Worm (Caenorhabditis elegans): ENCODE data around the gene Y75B12B.10.

Y75B12B.10 gene

DNA sequence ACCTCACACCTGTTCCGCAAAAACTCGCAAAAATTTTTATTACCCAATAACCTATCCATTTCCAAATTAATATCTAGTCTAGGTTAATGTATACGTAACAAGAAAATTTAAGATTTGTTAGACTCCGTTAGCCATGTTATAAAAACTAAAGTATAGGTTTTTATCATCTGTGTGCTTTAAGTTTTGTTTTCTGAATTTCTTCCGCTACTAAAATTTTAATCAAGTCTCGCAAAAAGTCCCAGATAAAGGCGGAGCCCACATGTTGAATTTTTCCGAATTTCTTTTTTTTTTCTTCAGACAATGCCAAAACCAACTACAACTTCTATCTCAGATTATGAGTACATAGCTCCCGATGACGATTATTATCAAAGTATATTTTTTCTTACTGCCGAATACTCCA is 32.3 kb downstream of the Y75B12B.10 start, which contains the start of gene srw-13:
Gene srw-13 (plus strand): TSS at position 301 of the 400 bp plus-strand sequence.
- TF ChIP-seq lir-3 (tag; optimal IDR thresholded peaks at IDR 0.05) (no peak), aha-1 (tag) (peak; percentile 29)

DNA sequence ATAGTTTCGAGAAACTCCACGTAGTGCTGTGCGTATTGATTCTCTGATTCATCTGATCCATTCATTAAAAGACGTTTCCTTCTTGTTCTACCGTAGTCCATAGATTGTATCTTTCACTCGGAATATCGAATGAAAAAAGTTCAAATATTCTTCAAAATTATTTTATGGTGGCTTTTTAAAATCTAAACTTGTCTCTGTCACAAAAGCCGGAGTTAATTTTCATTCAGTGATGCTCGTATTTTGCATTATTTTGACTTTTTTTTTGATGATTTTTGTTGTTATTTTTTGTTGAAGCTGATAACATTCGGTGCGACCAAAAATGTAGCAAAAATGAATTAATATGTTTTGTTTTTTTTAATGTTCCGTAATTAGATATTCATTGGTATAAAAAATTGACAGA is 35.8 kb downstream of the Y75B12B.10 start, which contains the start of gene nhr-164:
Gene nhr-164 (minus strand): TSS at position 101 of the 400 bp plus-strand sequence.
- no peak for TF ChIP-seq nhr-111 (GFP tag; optimal IDR thresholded peaks at IDR 0.05)
- no peak for TF ChIP-seq lim-7 (GFP tag; IDR thresholded peaks at IDR 0.05)
- TF ChIP-seq hlh-30 (tag; optimal IDR thresholded peaks at IDR 0.05; ENCODE audit: insufficient read depth), result no peak

DNA sequence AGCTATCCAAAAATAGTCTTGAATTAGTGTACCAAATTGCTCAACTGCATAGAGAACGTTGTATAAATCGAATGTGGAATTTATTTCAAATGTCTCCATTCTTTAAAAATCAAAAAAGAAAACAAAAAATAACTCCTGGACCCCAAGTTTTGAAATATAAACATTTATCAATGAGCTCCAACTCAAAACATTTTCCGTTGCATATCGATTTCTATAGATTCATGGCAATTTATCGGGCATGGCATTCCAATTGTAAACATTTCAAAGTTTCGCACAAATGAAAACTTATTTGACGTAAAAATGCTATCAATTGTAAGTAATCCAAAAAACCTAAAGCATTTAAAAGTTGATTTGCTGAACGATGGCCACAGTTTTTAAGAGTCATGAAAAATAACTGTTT is 38.7 kb downstream of the Y75B12B.10 start, which contains the start of gene srw-12:
Gene srw-12 (minus strand): TSS at position 101 of the 400 bp plus-strand sequence.
- TF ChIP-seq unc-62 (GFP tag; optimal IDR thresholded peaks at IDR 0.05 in 1 of 2) (peak in 1 of 2 experiments; percentile 33), unc-62 (tag; optimal IDR thresholded peaks at IDR 0.05) (no peak), ceh-82 (tag; optimal IDR thresholded peaks at IDR 0.05) (no peak), snpc-1.2 (GFP tag; IDR thresholded peaks at IDR 0.05) (no peak)

DNA sequence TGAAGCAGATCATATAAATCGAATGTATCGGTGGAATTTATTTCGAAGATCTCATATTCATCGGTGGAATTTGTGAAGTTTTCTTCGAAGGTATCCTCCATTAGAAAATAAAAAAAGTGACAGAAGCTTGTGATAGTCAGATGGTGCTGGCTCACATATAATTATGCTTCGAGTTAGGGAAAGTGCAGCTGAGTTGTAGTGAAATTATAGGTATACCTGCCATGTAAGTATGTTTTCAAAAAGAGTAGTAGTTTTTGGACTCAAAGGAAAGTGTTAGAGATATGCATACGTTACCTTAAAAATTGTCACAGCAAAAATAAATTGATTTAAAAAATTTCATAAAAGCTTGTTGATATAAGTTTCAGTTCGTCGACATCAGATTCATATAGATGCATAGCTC is 40.3 kb downstream of the Y75B12B.10 start, which contains the start of gene srw-11:
Gene srw-11 (minus strand): TSS at position 101 of the 400 bp plus-strand sequence.
- TF ChIP-seq mdl-1 (tag; optimal IDR thresholded peaks at IDR 0.05) (no peak), ceh-62 (tag; optimal IDR thresholded peaks at IDR 0.05) (no peak), lin-29 (GFP tag; IDR thresholded peaks at IDR 0.05) (no peak), tag-97 (GFP tag; IDR thresholded peaks at IDR 0.05) (no peak), Y105C5A.15 (GFP tag; IDR thresholded peaks at IDR 0.05) (no peak), F10B5.3 (tag; optimal IDR thresholded peaks at IDR 0.05) (no peak), D1046.2 (GFP tag; IDR thresholded peaks at IDR 0.05) (no peak), mes-2 (tag; optimal IDR thresholded peaks at IDR 0.05; ENCODE audit: poor library complexity, severe bottlenecking) (no peak), nhr-11 (tag; optimal IDR thresholded peaks at IDR 0.05) (no peak), T20F7.1 (GFP tag; optimal IDR thresholded peaks at IDR 0.05) (no peak), jun-1 (tag; optimal IDR thresholded peaks at IDR 0.05) (no peak), Y5F2A.4 (GFP tag; optimal IDR thresholded peaks at IDR 0.05) (no peak), unc-130 (GFP tag; optimal IDR thresholded peaks at IDR 0.05) (no peak), unc-62 (GFP tag; optimal IDR thresholded peaks at IDR 0.05 in 1 of 2) (no peak), unc-62 (tag; optimal IDR thresholded peaks at IDR 0.05) (no peak), dmd-8 (GFP tag; IDR thresholded peaks at IDR 0.05) (no peak), daf-8 (GFP tag; IDR thresholded peaks at IDR 0.05) (no peak), madf-5 (GFP tag; IDR thresholded peaks at IDR 0.05) (no peak), aha-1 (tag) (no peak), R02D3.7 (tag; optimal IDR thresholded peaks at IDR 0.05) (no peak), skn-1 (tag; optimal IDR thresholded peaks at IDR 0.05) (no peak)

DNA sequence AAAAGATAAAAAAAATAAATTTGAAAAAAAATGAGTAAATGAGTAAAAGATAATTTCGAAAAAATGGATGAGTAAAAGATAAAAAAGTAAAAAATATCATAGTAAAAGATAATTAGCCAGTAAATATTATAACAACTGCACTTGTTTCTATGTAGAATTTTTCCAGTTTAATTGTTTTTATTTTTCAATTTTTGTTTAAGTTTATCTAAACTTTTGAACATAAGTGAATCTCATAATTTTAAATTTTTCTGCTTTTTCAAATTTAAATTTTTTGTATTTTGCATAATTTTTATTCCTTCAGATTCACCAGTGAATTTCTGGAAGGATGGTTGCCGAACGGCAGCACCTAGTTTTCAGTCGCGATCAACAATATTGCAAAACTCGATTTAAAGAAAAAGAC is 41.4 kb downstream of the Y75B12B.10 start, which contains the start of gene chil-12:
Gene chil-12 (plus strand): TSS at position 301 of the 400 bp plus-strand sequence.
- TF ChIP-seq saeg-2 (GFP tag; IDR thresholded peaks at IDR 0.05) (no peak), nhr-77 (tag; optimal IDR thresholded peaks at IDR 0.05) (no peak), madf-5 (GFP tag; IDR thresholded peaks at IDR 0.05) (no peak), aly-2 (tag; optimal IDR thresholded peaks at IDR 0.05) (no peak), nhr-76 (tag; optimal IDR thresholded peaks at IDR 0.05) (no peak), cey-2 (tag; optimal IDR thresholded peaks at IDR 0.05; ENCODE audit: borderline replicate concordance, insufficient read depth) (no peak), mxl-3 (GFP tag; optimal IDR thresholded peaks at IDR 0.05) (no peak), dmd-9 (GFP tag; IDR thresholded peaks at IDR 0.05) (no peak), mxl-2 (GFP tag; conservative IDR thresholded peaks at IDR 0.05) (no peak), ama-1 (optimal IDR thresholded peaks at IDR 0.05) (no peak), lin-29 (GFP tag; IDR thresholded peaks at IDR 0.05) (no peak), lsy-2 (tag; optimal IDR thresholded peaks at IDR 0.05) (no peak)

Measured in whole organism, L4 larva.